Fruit fly (Drosophila melanogaster): Measurements from ENCODE around the gene schuy.
A peak's percentile ranks its signal among the peaks of the same experiment; 100 is the strongest.

The schuy gene

dm6 chr3L:20002482-20003234 lies 16.8 kb downstream of the schuy start, which contains the start of gene CG7668 (continued):
- no peak for TF ChIP-seq inv (GFP tag; IDR thresholded peaks at IDR 0.05; ENCODE audit: partially characterized antibody)
- peak; percentile 59 for TF ChIP-seq CG3065 (GFP tag; optimal IDR thresholded peaks at IDR 0.05)
- peak; percentile 86; the same call in 1 of the 2 replicates for TF ChIP-seq wdn (GFP tag; IDR thresholded peaks at IDR 0.05)
- TF ChIP-seq Hr51 (GFP tag; optimal IDR thresholded peaks at IDR 0.05), result peak; percentile 77 to 92
- no peak for TF ChIP-seq pan (optimal IDR thresholded peaks at IDR 0.05)
- peak in 1 of 2 experiments; percentile 95 for TF ChIP-seq pan (GFP tag; optimal IDR thresholded peaks at IDR 0.05 in 1 of 2, IDR thresholded peaks at IDR 0.05 in 1 of 2)
- no peak for TF ChIP-seq Bgb (GFP tag; IDR thresholded peaks at IDR 0.05; ENCODE audit: partially characterized antibody)
- TF ChIP-seq CG12744 (GFP tag; optimal IDR thresholded peaks at IDR 0.05), result peak; percentile 84
- TF ChIP-seq h (optimal IDR thresholded peaks at IDR 0.05), result no peak
- peak in 1 of 2 experiments; percentile 69 for TF ChIP-seq eve (GFP tag; optimal IDR thresholded peaks at IDR 0.05)
- no peak; the same call in 1 of the 2 replicates for TF ChIP-seq CG17612 (GFP tag; IDR thresholded peaks at IDR 0.05)
- peak; percentile 90 for TF ChIP-seq nmo (GFP tag; optimal IDR thresholded peaks at IDR 0.05)
- peak; percentile 50; the same call in 1 of the 2 replicates for TF ChIP-seq Ravus (GFP tag; IDR thresholded peaks at IDR 0.05)
- peak; percentile 89 for TF ChIP-seq CG10209 (GFP tag; optimal IDR thresholded peaks at IDR 0.05)
- peak; percentile 92 for TF ChIP-seq CG1603 (tag; optimal IDR thresholded peaks at IDR 0.05)
- peak; percentile 87 for TF ChIP-seq B-H2 (GFP tag; optimal IDR thresholded peaks at IDR 0.05)
- peak; percentile 23 for TF ChIP-seq CG1647 (GFP tag; optimal IDR thresholded peaks at IDR 0.05)
- TF ChIP-seq crol (GFP tag; IDR thresholded peaks at IDR 0.05), result no peak
- TF ChIP-seq CG8290 (GFP tag; optimal IDR thresholded peaks at IDR 0.05), result peak; percentile 85
- peak in 1 of 2 experiments; percentile 90 for TF ChIP-seq CG8290 (tag; optimal IDR thresholded peaks at IDR 0.05)
- peak; percentile 53 for TF ChIP-seq CG10565 (GFP tag; optimal IDR thresholded peaks at IDR 0.05)
- TF ChIP-seq gce (GFP tag; IDR thresholded peaks at IDR 0.05), result no peak; the same call in 2 of the 3 replicates
- TF ChIP-seq CG18011 (GFP tag; optimal IDR thresholded peaks at IDR 0.05), result peak; percentile 75
- peak; percentile 42 for TF ChIP-seq CG14965 (GFP tag; optimal IDR thresholded peaks at IDR 0.05; ENCODE audit: borderline replicate concordance)
- TF ChIP-seq Rfx (GFP tag; IDR thresholded peaks at IDR 0.05), result no peak; the same call in 1 of the 2 replicates
- peak; percentile 75 for TF ChIP-seq ewg (GFP tag; optimal IDR thresholded peaks at IDR 0.05)
- TF ChIP-seq disco-r (GFP tag; optimal IDR thresholded peaks at IDR 0.05), result peak; percentile 81
- TF ChIP-seq lab (GFP tag; optimal IDR thresholded peaks at IDR 0.05), result peak; percentile 92
- TF ChIP-seq CG5245 (GFP tag; optimal IDR thresholded peaks at IDR 0.05), result peak; percentile 69
- TF ChIP-seq CG10267 (tag; optimal IDR thresholded peaks at IDR 0.05), result peak; percentile 88
- TF ChIP-seq tx (GFP tag; optimal IDR thresholded peaks at IDR 0.05), result peak; percentile 86
- peak; percentile 63 for TF ChIP-seq CG9797 (GFP tag; optimal IDR thresholded peaks at IDR 0.05)
- peak; percentile 87 for TF ChIP-seq CG1024 (GFP tag; IDR thresholded peaks at IDR 0.05)
- peak; percentile 90 for TF ChIP-seq CG30403 (GFP tag; optimal IDR thresholded peaks at IDR 0.05)
- TF ChIP-seq dan (GFP tag; IDR thresholded peaks at IDR 0.05), result no peak
- TF ChIP-seq CG8281 (tag; optimal IDR thresholded peaks at IDR 0.05), result peak; percentile 76
- TF ChIP-seq ssp (GFP tag; IDR thresholded peaks at IDR 0.05), result no peak; the same call in none of the 2 replicates
- no peak for TF ChIP-seq sr (GFP tag; IDR thresholded peaks at IDR 0.05)
- peak; percentile 91 for TF ChIP-seq CG3281 (GFP tag; optimal IDR thresholded peaks at IDR 0.05)
- peak; percentile 78 for TF ChIP-seq CG5180 (GFP tag; optimal IDR thresholded peaks at IDR 0.05)
- TF ChIP-seq Doc2 (GFP tag; IDR thresholded peaks at IDR 0.05), result no peak
- no peak for TF ChIP-seq Hr78 (GFP tag; optimal IDR thresholded peaks at IDR 0.05)
- peak; percentile 91 for TF ChIP-seq Xbp1 (GFP tag; optimal IDR thresholded peaks at IDR 0.05)
- TF ChIP-seq CG8944 (GFP tag; optimal IDR thresholded peaks at IDR 0.05), result peak; percentile 87
- peak; percentile 85 for TF ChIP-seq pnt (GFP tag; optimal IDR thresholded peaks at IDR 0.05)
- no peak; the same call in 2 of the 3 replicates for TF ChIP-seq knrl (GFP tag; IDR thresholded peaks at IDR 0.05; ENCODE audit: partially characterized antibody)
- peak; percentile 50 to 92 for TF ChIP-seq bsh (GFP tag; optimal IDR thresholded peaks at IDR 0.05)
- TF ChIP-seq grn (GFP tag; optimal IDR thresholded peaks at IDR 0.05), result peak; percentile 28
- TF ChIP-seq CG10431 (GFP tag; optimal IDR thresholded peaks at IDR 0.05), result peak; percentile 71

Measured in whole organism, embryonic.